Worm (Caenorhabditis elegans): ENCODE measurements around the gene tcl-2.
A peak's percentile ranks its signal among the peaks of the same experiment; 100 is the strongest.

tcl-2 gene

ce11 chrIV:141022-141421 lies 37.9 kb upstream of the tcl-2 start:
- TF ChIP-seq ceh-6 (GFP tag; optimal IDR thresholded peaks at IDR 0.05) (no peak), C08G9.2 (tag; optimal IDR thresholded peaks at IDR 0.05) (peak; percentile 35)

ce11 chrIV:143807-144371 lies 35.0 kb upstream of the tcl-2 start:
- TF ChIP-seq ceh-31 (tag; optimal IDR thresholded peaks at IDR 0.05) (peak; percentile 80), gmeb-2 (tag; optimal IDR thresholded peaks at IDR 0.05) (peak; percentile 91), unc-3 (GFP tag; conservative IDR thresholded peaks at IDR 0.05) (peak; percentile 83), unc-3 (tag; optimal IDR thresholded peaks at IDR 0.05) (peak; percentile 92), ets-4 (tag; optimal IDR thresholded peaks at IDR 0.05) (no peak), K09A11.1 (tag; optimal IDR thresholded peaks at IDR 0.05; ENCODE audit: insufficient read depth) (peak; percentile 82), sox-2 (GFP tag; IDR thresholded peaks at IDR 0.05) (peak; percentile 88), hlh-13 (GFP tag; optimal IDR thresholded peaks at IDR 0.05) (peak; percentile 79), fkh-10 (GFP tag; optimal IDR thresholded peaks at IDR 0.05) (no peak), fkh-6 (tag; optimal IDR thresholded peaks at IDR 0.05) (peak; percentile 90), ceh-19 (GFP tag; optimal IDR thresholded peaks at IDR 0.05) (peak; percentile 93), nhr-232 (tag; optimal IDR thresholded peaks at IDR 0.05) (peak; percentile 92), hlh-15 (tag; optimal IDR thresholded peaks at IDR 0.05) (peak; percentile 84), pha-4 (tag; optimal IDR thresholded peaks at IDR 0.05) (no peak), pag-3 (tag; optimal IDR thresholded peaks at IDR 0.05; ENCODE audit: borderline replicate concordance) (peak; percentile 14), lin-11 (tag; optimal IDR thresholded peaks at IDR 0.05) (peak; percentile 90), rnt-1 (tag; optimal IDR thresholded peaks at IDR 0.05) (peak; percentile 92), nfya-1 (tag; optimal IDR thresholded peaks at IDR 0.05) (peak; percentile 72), pax-1 (tag; optimal IDR thresholded peaks at IDR 0.05) (no peak), eyg-1 (tag; optimal IDR thresholded peaks at IDR 0.05) (peak; percentile 95), fax-1 (tag; optimal IDR thresholded peaks at IDR 0.05) (peak; percentile 85), hlh-6 (tag; optimal IDR thresholded peaks at IDR 0.05) (peak; percentile 93), pros-1 (tag; optimal IDR thresholded peaks at IDR 0.05) (peak; percentile 7), pha-2 (tag; optimal IDR thresholded peaks at IDR 0.05) (peak; percentile 93), C08G9.2 (tag; optimal IDR thresholded peaks at IDR 0.05) (peak; percentile 81), ref-2 (tag; optimal IDR thresholded peaks at IDR 0.05) (peak; percentile 89), ceh-9 (tag; optimal IDR thresholded peaks at IDR 0.05) (peak; percentile 72), hlh-8 (tag; optimal IDR thresholded peaks at IDR 0.05) (peak; percentile 53), C38D4.7 (GFP tag; optimal IDR thresholded peaks at IDR 0.05) (peak; percentile 88), ceh-22 (tag; optimal IDR thresholded peaks at IDR 0.05) (no peak), mec-3 (tag; optimal IDR thresholded peaks at IDR 0.05; ENCODE audit: borderline replicate concordance) (peak; percentile 72), K02D7.2 (tag; optimal IDR thresholded peaks at IDR 0.05) (peak; percentile 87), ahr-1 (tag; optimal IDR thresholded peaks at IDR 0.05) (peak; percentile 80), ztf-16 (tag; optimal IDR thresholded peaks at IDR 0.05) (peak; percentile 90), madf-2 (tag; optimal IDR thresholded peaks at IDR 0.05) (peak; percentile 88), elt-2 (tag; optimal IDR thresholded peaks at IDR 0.05) (peak; percentile 96), npax-4 (tag; optimal IDR thresholded peaks at IDR 0.05) (peak; percentile 68), ama-1 (optimal IDR thresholded peaks at IDR 0.05) (no peak), hlh-30 (tag; optimal IDR thresholded peaks at IDR 0.05; ENCODE audit: insufficient read depth) (peak; percentile 90), ceh-18 (tag; optimal IDR thresholded peaks at IDR 0.05) (peak; percentile 70), ceh-45 (GFP tag; IDR thresholded peaks at IDR 0.05) (peak; percentile 76), sox-4 (tag; optimal IDR thresholded peaks at IDR 0.05) (peak; percentile 92), ceh-6 (GFP tag; optimal IDR thresholded peaks at IDR 0.05) (peak; percentile 94), ceh-24 (tag; optimal IDR thresholded peaks at IDR 0.05) (peak; percentile 74), syd-9 (tag; optimal IDR thresholded peaks at IDR 0.05) (peak; percentile 88), tbx-2 (tag; optimal IDR thresholded peaks at IDR 0.05) (peak; percentile 92), nhr-11 (tag; optimal IDR thresholded peaks at IDR 0.05) (no peak), che-1 (tag; optimal IDR thresholded peaks at IDR 0.05) (peak; percentile 94), ceh-14 (tag; optimal IDR thresholded peaks at IDR 0.05) (peak; percentile 59), pqm-1 (tag; optimal IDR thresholded peaks at IDR 0.05) (peak; percentile 16)

Measured in whole organism, late embryonic.